Worm (Caenorhabditis elegans) whole organism, L1 larva: ENCODE results near the gene oac-51.

Experiments used
- elt-3 ChIP-seq, 6 experiments: fragments of 150-350 bp in 1 of 6; sonication (generic microtip); optimal IDR thresholded peaks; 2 replicates each; lab custom pipeline; 2017 to 2018; ENCODE audit warnings: missing biosample characterization in 6 of 6, missing genetic modification characterization in 6 of 6, inconsistent platforms in 1 of 6
- fkh-10 ChIP-seq: sonication (generic microtip); optimal IDR thresholded peaks from 2 replicates; lab custom pipeline; 2017; ENCODE audit warnings: missing biosample characterization, missing genetic modification reagents, missing genetic modification characterization
- grh-1 ChIP-seq: fragments of 200-800 bp; sonication (Bioruptor generic); IDR thresholded peaks from 2 replicates; pipeline ENCODE4 v1.3.6; 2022; ENCODE audit warnings: missing genetic modification reagents, missing genetic modification characterization, missing compliant biosample characterization
- jun-1 ChIP-seq: fragments of 150-350 bp; optimal IDR thresholded peaks from 2 replicates; lab custom pipeline; 2014; ENCODE audit warnings: missing biosample characterization, missing genetic modification reagents, missing genetic modification characterization
- nhr-11 ChIP-seq: fragments of 150-350 bp; optimal IDR thresholded peaks from 2 replicates; lab custom pipeline; 2014; ENCODE audit warnings: missing biosample characterization, missing genetic modification characterization
- tbx-2 ChIP-seq: sonication (generic microtip); optimal IDR thresholded peaks from 2 replicates; lab custom pipeline; 2016; ENCODE audit warnings: missing genetic modification characterization, missing compliant biosample characterization
- zag-1 ChIP-seq: fragments of 150-350 bp; optimal IDR thresholded peaks from 2 replicates; lab custom pipeline; 2014; ENCODE audit warnings: missing biosample characterization, missing genetic modification characterization

ce11 chrIV:4307227-4307946 lies 29.2 kb upstream of the oac-51 start, which contains the start of gene set-9:
- TF ChIP-seq zag-1 = no peak
- no peak for TF ChIP-seq elt-3 (tag; optimal IDR thresholded peaks at IDR 0.05; lab: Kevin White, UChicago)
- TF ChIP-seq fkh-10 (GFP tag; lab: Kevin White, UChicago) = no peak
- TF ChIP-seq jun-1 = no peak
- no peak for TF ChIP-seq tbx-2 (tag; lab: Kevin White, UChicago)
- TF ChIP-seq nhr-11 (tag; lab: Kevin White, UChicago) = no peak
- no peak for TF ChIP-seq grh-1 (GFP tag; lab: Robert Waterston, UW)
